Fruit fly (Drosophila melanogaster): Measurements from ENCODE around the gene sas.

DNA sequence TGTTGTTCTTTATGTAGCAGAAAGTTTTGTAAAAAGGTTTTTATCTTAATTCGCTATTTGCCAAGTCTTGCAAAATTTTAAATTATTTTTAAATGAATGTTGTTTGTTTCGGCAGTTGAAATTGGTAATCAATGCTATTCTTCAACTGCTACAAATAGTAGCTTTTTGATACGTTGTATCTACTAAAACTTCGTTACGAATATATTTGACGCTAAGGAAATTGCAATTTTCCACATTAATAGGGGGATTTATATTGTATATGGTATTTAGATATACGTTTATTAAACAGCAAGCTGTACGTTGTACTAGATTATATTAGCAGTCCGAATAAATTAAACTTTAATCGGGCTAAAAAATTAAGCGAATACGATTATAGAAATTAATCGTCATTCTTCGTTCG is 31.3 kb upstream of the sas start, which contains the start of gene CG31493:
- TF ChIP-seq ttk (optimal IDR thresholded peaks at IDR 0.05), result no peak
- no peak for TF ChIP-seq psq (optimal IDR thresholded peaks at IDR 0.05)
- TF ChIP-seq Myc (optimal IDR thresholded peaks at IDR 0.05), result no peak
- TF ChIP-seq insv (optimal IDR thresholded peaks at IDR 0.05), result no peak
- no peak for TF ChIP-seq h (optimal IDR thresholded peaks at IDR 0.05)
- TF ChIP-seq Sin3A (optimal IDR thresholded peaks at IDR 0.05), result no peak

All from Kc167 (cell line).